Fruit fly (Drosophila melanogaster): ENCODE data around the gene JMJD7.

DNA sequence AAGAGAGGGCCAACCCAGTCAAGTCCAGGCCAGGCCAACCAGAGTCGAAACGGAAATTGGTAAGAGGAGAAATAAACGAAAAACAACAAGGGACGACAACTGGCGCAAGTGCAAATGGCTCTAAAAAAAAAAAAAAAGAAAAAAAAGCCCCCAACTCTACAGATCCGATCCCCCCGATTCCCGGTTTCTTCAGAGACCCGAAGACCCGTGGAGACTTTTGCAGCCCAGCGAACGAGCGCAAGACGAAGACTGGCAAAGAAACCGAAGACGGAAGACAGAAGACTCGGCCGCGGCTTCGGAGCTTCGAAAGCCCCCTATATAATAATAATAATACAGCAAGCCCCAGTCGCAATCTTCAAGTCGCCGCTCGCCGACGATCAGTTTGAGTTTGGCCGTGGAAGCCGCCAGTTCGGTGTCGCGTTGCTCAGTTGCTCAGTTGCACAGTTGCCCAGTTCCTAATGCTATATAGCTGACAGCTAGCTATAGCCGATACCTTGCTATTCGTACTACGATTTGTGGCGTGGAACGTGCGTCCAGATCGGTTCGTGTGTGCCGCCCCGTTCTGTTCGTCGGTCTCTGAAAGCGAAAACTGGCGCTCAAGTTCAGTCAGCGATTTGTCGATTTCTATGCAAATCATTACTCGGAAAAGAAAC lies 44.4 kb upstream of the JMJD7 start:
- TF ChIP-seq insv (optimal IDR thresholded peaks at IDR 0.05) (no peak), ttk (optimal IDR thresholded peaks at IDR 0.05) (no peak), psq (optimal IDR thresholded peaks at IDR 0.05) (no peak), Sin3A (optimal IDR thresholded peaks at IDR 0.05) (no peak), h (optimal IDR thresholded peaks at IDR 0.05) (no peak)
